Worm (Caenorhabditis elegans) whole organism, midembryonic: Measurements from ENCODE around the gene F10D2.10.

ENCODE experiments used
- T22C8.4 ChIP-seq: fragments of 200-800 bp; sonication (Bioruptor generic); IDR thresholded peaks from 2 replicates; pipeline ENCODE4 v1.3.6; 2022; ENCODE audit warnings: missing genetic modification characterization, missing compliant biosample characterization
- med-1 ChIP-seq: sonication (generic microtip); optimal IDR thresholded peaks from 2 replicates; lab custom pipeline; 2017; ENCODE audit warnings: missing genetic modification characterization, mild to moderate bottlenecking, missing compliant biosample characterization, antibody characterized with exemption, missing genetic modification reagents; ENCODE audit not compliant: insufficient read depth

- TF ChIP-seq med-1 (GFP tag; lab: Kevin White, UChicago) (no peak), T22C8.4 (GFP tag; lab: Robert Waterston, UW) (no peak)
Observed at ce11 chrV:7199932-7200331, 44.0 kb upstream of the F10D2.10 start, which contains the start of gene F09G2.1.
